Fruit fly (Drosophila melanogaster) S2 (cell line): ENCODE data around the gene CG1143.

ENCODE experiments used
- CG8478 ChIP-seq: fragments of >200 bp; optimal IDR thresholded peaks from 2 replicates; lab custom pipeline; 2018
- CTCF ChIP-seq, 2 experiments: fragments of >200 bp; optimal IDR thresholded peaks; 2 replicates each; lab custom pipeline; 2018

Gene CG1143

dm6 chr3L:2647523-2648378 lies 2.6 kb downstream of the CG1143 start, which contains the start of gene CG1246:
TSS of gene CG1246 (plus strand) at chr3L:2648048.
- TF ChIP-seq CG8478 = no peak
- no peak for TF ChIP-seq CTCF (optimal IDR thresholded peaks at IDR 0.05; lab: Kevin White, UChicago)

- TF ChIP-seq CTCF (optimal IDR thresholded peaks at IDR 0.05; lab: Kevin White, UChicago) (no peak), CG8478 (no peak)
These were observed 6.6 kb downstream of the CG1143 start, which contains the start of the genes ProRS-m, CG42304 and Snup for dm6 chr3L:2651800-2652199. TSS of gene ProRS-m (minus strand) at chr3L:2651850. TSS of gene CG42304 (plus strand) at chr3L:2652088. TSS of gene Snup (plus strand) at chr3L:2652088.

- TF ChIP-seq CG8478 (no peak), CTCF (optimal IDR thresholded peaks at IDR 0.05; lab: Kevin White, UChicago) (no peak)
These were observed 14.2 kb downstream of the CG1143 start, which contains the start of gene CG33233 for dm6 chr3L:2659339-2659738. TSS of gene CG33233 (plus strand) at chr3L:2659639.

dm6 chr3L:2661322-2661721 lies 16.2 kb downstream of the CG1143 start, which contains the start of gene CG33234:
TSS of gene CG33234 (plus strand) at chr3L:2661622.
- TF ChIP-seq CTCF (optimal IDR thresholded peaks at IDR 0.05; lab: Kevin White, UChicago) = no peak
- no peak for TF ChIP-seq CG8478
